Fruit fly (Drosophila melanogaster) whole organism, embryonic: ENCODE data around the gene CG7987.

Experiments
- CG10366 ChIP-seq: fragments of 200-800 bp; sonication (Bioruptor generic); IDR thresholded peaks from 2 replicates; pipeline ENCODE4 v1.3.6; 2022; ENCODE audit warnings: missing biosample characterization, missing genetic modification characterization
- CG10565 ChIP-seq: fragments of 200-800 bp; sonication (Bioruptor generic); optimal IDR thresholded peaks from 3 replicates; lab custom pipeline; 2016; ENCODE audit warnings: missing biosample characterization, mild to moderate bottlenecking, missing genetic modification characterization
- CG10979 ChIP-seq: fragments of 200-800 bp; sonication (Bioruptor generic); optimal IDR thresholded peaks from 2 replicates; lab custom pipeline; 2018; ENCODE audit warnings: missing biosample characterization, mild to moderate bottlenecking, missing genetic modification characterization, moderate library complexity
- CG11696 ChIP-seq: fragments of 200-800 bp; sonication (Bioruptor generic); IDR thresholded peaks from 2 replicates; pipeline ENCODE4 v1.3.6; 2022; ENCODE audit warnings: missing biosample characterization, missing genetic modification characterization
- CG12299 ChIP-seq: fragments of 200-800 bp; sonication (Bioruptor generic); optimal IDR thresholded peaks from 2 replicates; lab custom pipeline; 2018; ENCODE audit warnings: missing biosample characterization, mild to moderate bottlenecking, missing genetic modification characterization
- CG12744 ChIP-seq: fragments of 200-800 bp; sonication (Bioruptor generic); optimal IDR thresholded peaks from 2 replicates; lab custom pipeline; 2016; ENCODE audit warnings: missing biosample characterization, missing genetic modification characterization
- CG13424 ChIP-seq: fragments of 200-800 bp; sonication (Bioruptor generic); optimal IDR thresholded peaks from 2 replicates; lab custom pipeline; 2019; ENCODE audit warnings: missing biosample characterization, mild to moderate bottlenecking, missing genetic modification characterization, moderate library complexity
- CG13894 ChIP-seq: fragments of 200-800 bp; sonication (Bioruptor generic); optimal IDR thresholded peaks from 3 replicates; lab custom pipeline; 2018; ENCODE audit warnings: missing biosample characterization, mild to moderate bottlenecking, missing genetic modification characterization, moderate library complexity
- CG14860 ChIP-seq: fragments of 200-800 bp; sonication (Bioruptor generic); IDR thresholded peaks from 3 replicates; pipeline ENCODE4 v1.3.6; 2022; ENCODE audit warnings: missing biosample characterization, missing genetic modification characterization; ENCODE audit not compliant: partially characterized antibody
- CG1647 ChIP-seq: fragments of 200-800 bp; sonication (Bioruptor generic); optimal IDR thresholded peaks from 3 replicates; lab custom pipeline; 2016; ENCODE audit warnings: missing biosample characterization, missing genetic modification characterization
- CG17912 ChIP-seq: fragments of 200-800 bp; sonication (Bioruptor generic); optimal IDR thresholded peaks from 2 replicates; lab custom pipeline; 2018; ENCODE audit warnings: missing biosample characterization, mild to moderate bottlenecking, missing genetic modification characterization
- CG1832 ChIP-seq: fragments of 200-800 bp; sonication (Bioruptor generic); optimal IDR thresholded peaks from 2 replicates; lab custom pipeline; 2017; ENCODE audit warnings: missing biosample characterization, mild to moderate bottlenecking, missing genetic modification characterization, inconsistent platforms
- CG2712 ChIP-seq: fragments of 200-800 bp; optimal IDR thresholded peaks from 3 replicates; lab custom pipeline; 2019; ENCODE audit warnings: missing biosample characterization, mild to moderate bottlenecking, missing genetic modification characterization, moderate library complexity
- CG31388 ChIP-seq: fragments of 200-800 bp; sonication (Bioruptor generic); optimal IDR thresholded peaks from 2 replicates; lab custom pipeline; 2016; ENCODE audit warnings: missing biosample characterization, missing genetic modification characterization
- CG32772 ChIP-seq: fragments of 200-800 bp; sonication (Bioruptor generic); IDR thresholded peaks from 2 replicates; pipeline ENCODE4 v1.3.6; 2022; ENCODE audit warnings: missing biosample characterization, missing genetic modification characterization
- CG34376 ChIP-seq: fragments of 200-800 bp; sonication (Bioruptor generic); optimal IDR thresholded peaks from 2 replicates; lab custom pipeline; 2018; ENCODE audit warnings: missing biosample characterization, mild to moderate bottlenecking, missing genetic modification characterization
- CG4424 ChIP-seq: fragments of 200-800 bp; sonication (Bioruptor generic); optimal IDR thresholded peaks from 3 replicates; lab custom pipeline; 2016; ENCODE audit warnings: missing biosample characterization, missing genetic modification characterization
- CG5180 ChIP-seq: fragments of 200-800 bp; sonication (Bioruptor generic); optimal IDR thresholded peaks from 3 replicates; lab custom pipeline; 2017; ENCODE audit warnings: missing biosample characterization, missing genetic modification characterization, mild to moderate bottlenecking, moderate library complexity, missing genetic modification reagents
- CG7357 ChIP-seq: fragments of 200-800 bp; sonication (Bioruptor generic); IDR thresholded peaks from 3 replicates; pipeline ENCODE4 v1.3.6; 2022; ENCODE audit warnings: missing biosample characterization, missing genetic modification characterization
- CG7745 ChIP-seq: fragments of 200-800 bp; sonication (Bioruptor generic); optimal IDR thresholded peaks from 2 replicates; lab custom pipeline; 2018; ENCODE audit warnings: missing biosample characterization, mild to moderate bottlenecking, missing genetic modification characterization, moderate library complexity
- CG7786 ChIP-seq: fragments of 200-800 bp; sonication (Bioruptor generic); optimal IDR thresholded peaks from 2 replicates; lab custom pipeline; 2016; ENCODE audit warnings: missing biosample characterization, missing genetic modification characterization
- CG8388 ChIP-seq: fragments of 200-800 bp; sonication (Bioruptor generic); optimal IDR thresholded peaks from 2 replicates; lab custom pipeline; 2019; ENCODE audit warnings: missing biosample characterization, mild to moderate bottlenecking, missing genetic modification characterization, moderate library complexity
- CoRest ChIP-seq: fragments of 200-800 bp; sonication (Bioruptor generic); optimal IDR thresholded peaks from 3 replicates; lab custom pipeline; 2018; ENCODE audit warnings: missing biosample characterization, mild to moderate bottlenecking, missing genetic modification characterization, moderate library complexity
- Fer1 ChIP-seq: fragments of 200-800 bp; sonication (Bioruptor generic); optimal IDR thresholded peaks from 2 replicates; lab custom pipeline; 2017; ENCODE audit warnings: missing biosample characterization, mild to moderate bottlenecking, missing genetic modification characterization
- Gug ChIP-seq: fragments of 200-800 bp; sonication (Bioruptor generic); IDR thresholded peaks from 4 replicates; pipeline ENCODE4 v1.3.6; 2022; ENCODE audit warnings: missing biosample characterization, missing genetic modification characterization
- H15 ChIP-seq: fragments of 200-800 bp; sonication (Bioruptor generic); IDR thresholded peaks from 3 replicates; pipeline ENCODE4 v1.3.6; 2022; ENCODE audit warnings: missing biosample characterization, missing genetic modification characterization
- Hr78 ChIP-seq, 2 experiments: fragments of 200-800 bp in 1 of 2; fragments of >200 bp in 1 of 2; sonication (Bioruptor generic) in 1 of 2; optimal IDR thresholded peaks; 2 replicates each; lab custom pipeline; 2017 to 2019; ENCODE audit warnings: missing biosample characterization in 2 of 2, missing genetic modification characterization in 2 of 2, mild to moderate bottlenecking in 1 of 2, moderate library complexity in 1 of 2
- Lpt ChIP-seq: fragments of >200 bp; optimal IDR thresholded peaks from 2 replicates; lab custom pipeline; 2018; ENCODE audit warnings: missing biosample characterization, missing genetic modification characterization
- MBD-R2 ChIP-seq: fragments of 200-800 bp; sonication (Bioruptor generic); IDR thresholded peaks from 2 replicates; pipeline ENCODE4 v1.3.6; 2022; ENCODE audit warnings: missing biosample characterization, missing genetic modification characterization
- Mes4 ChIP-seq: fragments of 200-800 bp; sonication (Bioruptor generic); optimal IDR thresholded peaks from 2 replicates; lab custom pipeline; 2016; ENCODE audit warnings: missing biosample characterization, missing genetic modification characterization
- Poxn ChIP-seq: fragments of 200-800 bp; sonication (Bioruptor generic); IDR thresholded peaks from 2 replicates; pipeline ENCODE4 v1.3.6; 2022; ENCODE audit warnings: missing biosample characterization, missing genetic modification characterization
- Sox102F ChIP-seq: fragments of 200-800 bp; sonication (Bioruptor generic); optimal IDR thresholded peaks from 2 replicates; lab custom pipeline; 2018; ENCODE audit warnings: missing biosample characterization, mild to moderate bottlenecking, missing genetic modification characterization, moderate library complexity
- Taf1 ChIP-seq: fragments of 200-800 bp; sonication (Bioruptor generic); IDR thresholded peaks from 2 replicates; pipeline ENCODE4 v1.3.6; 2022; ENCODE audit warnings: missing biosample characterization, missing genetic modification characterization
- Xrp1 ChIP-seq: fragments of 200-800 bp; sonication (Bioruptor generic); IDR thresholded peaks from 2 replicates; pipeline ENCODE4 v1.3.6; 2022; ENCODE audit warnings: missing biosample characterization, missing genetic modification characterization
- abd-A ChIP-seq: fragments of 200-800 bp; sonication (Bioruptor generic); optimal IDR thresholded peaks from 3 replicates; lab custom pipeline; 2019; ENCODE audit warnings: missing biosample characterization, mild to moderate bottlenecking, missing genetic modification characterization, moderate library complexity
- ems ChIP-seq: fragments of 200-800 bp; sonication (Bioruptor generic); optimal IDR thresholded peaks from 3 replicates; lab custom pipeline; 2016; ENCODE audit warnings: missing biosample characterization, missing genetic modification characterization
- exex ChIP-seq: fragments of 200-800 bp; sonication (Bioruptor generic); optimal IDR thresholded peaks from 4 replicates; lab custom pipeline; 2018; ENCODE audit warnings: missing biosample characterization, mild to moderate bottlenecking, missing genetic modification characterization, moderate library complexity
- fu2 ChIP-seq: fragments of 200-800 bp; sonication (Bioruptor generic); optimal IDR thresholded peaks from 2 replicates; lab custom pipeline; 2016; ENCODE audit warnings: missing biosample characterization, missing genetic modification characterization
- gcm ChIP-seq: fragments of 200-800 bp; sonication (Bioruptor generic); optimal IDR thresholded peaks from 2 replicates; lab custom pipeline; 2019; ENCODE audit warnings: missing biosample characterization, mild to moderate bottlenecking, missing genetic modification characterization, moderate library complexity
- gsb-n ChIP-seq: fragments of 200-800 bp; sonication (Bioruptor generic); optimal IDR thresholded peaks from 3 replicates; lab custom pipeline; 2018; ENCODE audit warnings: missing biosample characterization, mild to moderate bottlenecking, missing genetic modification characterization
- gt ChIP-seq: fragments of 200-800 bp; sonication (Bioruptor generic); IDR thresholded peaks from 2 replicates; pipeline ENCODE4 v1.3.6; 2022; ENCODE audit warnings: missing biosample characterization, missing genetic modification characterization
- lab ChIP-seq: fragments of 200-800 bp; sonication (Bioruptor generic); optimal IDR thresholded peaks from 3 replicates; lab custom pipeline; 2017; ENCODE audit warnings: missing biosample characterization, missing genetic modification characterization, mild to moderate bottlenecking, moderate library complexity, missing genetic modification reagents
- lilli ChIP-seq: fragments of 200-800 bp; sonication (Bioruptor generic); optimal IDR thresholded peaks from 3 replicates; lab custom pipeline; 2016; ENCODE audit warnings: missing biosample characterization, missing genetic modification characterization
- oc ChIP-seq: fragments of 200-800 bp; sonication (Bioruptor generic); optimal IDR thresholded peaks from 2 replicates; lab custom pipeline; 2018; ENCODE audit warnings: missing biosample characterization, mild to moderate bottlenecking, missing genetic modification characterization, moderate library complexity
- row ChIP-seq: fragments of 200-800 bp; sonication (Bioruptor generic); IDR thresholded peaks from 3 replicates; pipeline ENCODE4 v1.3.6; 2022; ENCODE audit warnings: missing biosample characterization, missing genetic modification characterization
- sima ChIP-seq: fragments of 200-800 bp; sonication (Bioruptor generic); optimal IDR thresholded peaks from 2 replicates; lab custom pipeline; 2016; ENCODE audit warnings: missing biosample characterization, missing genetic modification characterization
- ssp ChIP-seq: fragments of 200-800 bp; sonication (Bioruptor generic); IDR thresholded peaks from 2 replicates; pipeline ENCODE4 v1.3.6; 2022; ENCODE audit warnings: missing biosample characterization, missing genetic modification characterization
- tap ChIP-seq: fragments of 200-800 bp; optimal IDR thresholded peaks from 3 replicates; lab custom pipeline; 2019; ENCODE audit warnings: missing biosample characterization, mild to moderate bottlenecking, missing genetic modification characterization, moderate library complexity
- tgo ChIP-seq: fragments of 200-800 bp; sonication (Bioruptor generic); IDR thresholded peaks from 3 replicates; pipeline ENCODE4 v1.3.6; 2022; ENCODE audit warnings: missing biosample characterization, missing genetic modification characterization
- twi ChIP-seq: fragments of 200-800 bp; optimal IDR thresholded peaks from 2 replicates; lab custom pipeline; 2019; ENCODE audit warnings: missing biosample characterization, mild to moderate bottlenecking, missing genetic modification characterization, moderate library complexity

Gene CG7987

DNA sequence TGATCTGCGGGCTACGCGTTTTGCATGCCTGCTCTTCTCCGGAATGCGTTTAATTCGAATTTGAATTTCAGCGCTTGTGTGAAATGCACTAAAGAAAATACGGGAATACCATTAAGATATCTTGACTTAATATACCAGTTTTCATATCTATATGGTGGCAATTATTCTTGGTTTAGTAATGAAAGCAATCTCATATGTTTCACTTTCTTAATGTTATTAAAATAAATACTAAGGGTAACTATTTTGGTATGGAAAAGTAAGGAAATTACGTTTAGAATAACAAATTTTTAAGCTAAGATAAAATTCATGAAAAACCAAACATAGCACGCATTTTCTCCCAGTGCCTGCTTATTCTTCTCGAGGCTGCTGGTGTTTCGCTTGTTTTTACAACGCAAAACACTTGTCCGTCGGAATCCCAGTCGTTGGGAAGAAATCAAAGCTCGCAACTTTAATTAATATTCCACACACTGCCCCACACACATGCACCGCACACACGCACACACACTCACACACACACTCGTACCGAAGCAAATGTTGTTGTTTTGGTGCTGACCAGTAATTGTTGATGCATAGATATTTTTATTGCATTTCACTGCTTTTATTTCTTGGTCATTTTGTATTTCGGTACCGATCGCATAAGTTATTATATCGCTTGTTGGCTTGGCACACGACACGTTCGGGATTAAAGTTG is 2.3 kb upstream of the CG7987 start (continued):
- TF ChIP-seq CG5180 (GFP tag; lab: Kevin White, UChicago) (no peak), CG32772 (GFP tag; lab: Robert Waterston, UW) (0 out of 2 replicates have a peak, but pooled peaks have one; percentile 27), CG34376 (no peak), MBD-R2 (no peak), Xrp1 (GFP tag; lab: Robert Waterston, UW) (no peak), CG4424 (no peak), tap (tag; lab: Kevin White, UChicago) (no peak), CG2712 (tag; lab: Kevin White, UChicago) (peak; percentile 41), CG10979 (tag; lab: Kevin White, UChicago) (peak; percentile 14), H15 (0 out of 3 replicates have a peak, but pooled peaks have one; percentile 9), CG13894 (tag; lab: Kevin White, UChicago) (no peak), Fer1 (GFP tag; lab: Kevin White, UChicago) (no peak), Poxn (no peak), CG7357 (GFP tag; lab: Robert Waterston, UW) (no peak), CG13424 (peak; percentile 35), tgo (GFP tag; lab: Robert Waterston, UW) (0 out of 3 replicates have a peak, but pooled peaks have one; percentile 17), CG10366 (no peak), CG31388 (GFP tag; lab: Kevin White, UChicago) (no peak), exex (no peak), CG1647 (GFP tag; lab: Kevin White, UChicago) (no peak), lab (GFP tag; lab: Kevin White, UChicago) (peak; percentile 5), Sox102F (GFP tag; lab: Kevin White, UChicago) (peak; percentile 57), row (peak; percentile 28; the same call in 2 of the 3 replicates), CG7786 (GFP tag; lab: Kevin White, UChicago) (no peak), gt (GFP tag; lab: Robert Waterston, UW) (no peak), twi (tag; lab: Kevin White, UChicago) (no peak), gsb-n (tag; lab: Kevin White, UChicago) (no peak), CG8388 (GFP tag; lab: Kevin White, UChicago) (peak; percentile 10), CG12744 (GFP tag; lab: Kevin White, UChicago) (no peak), CG10565 (GFP tag; lab: Kevin White, UChicago) (no peak), Gug (GFP tag; lab: Robert Waterston, UW) (no peak), oc (no peak), Lpt (GFP tag; lab: Kevin White, UChicago) (no peak), ssp (GFP tag; lab: Robert Waterston, UW) (no peak), fu2 (no peak), lilli (GFP tag; lab: Kevin White, UChicago) (no peak), Hr78 (GFP tag; optimal IDR thresholded peaks at IDR 0.05; lab: Kevin White, UChicago) (no peak), CG7745 (tag; lab: Kevin White, UChicago) (no peak), abd-A (tag; lab: Kevin White, UChicago) (no peak), Taf1 (GFP tag; lab: Robert Waterston, UW) (no peak), CG14860 (no peak), gcm (peak; percentile 18), CG12299 (no peak), ems (GFP tag; lab: Kevin White, UChicago) (no peak), CG1832 (no peak), CoRest (tag; lab: Kevin White, UChicago) (peak; percentile 41), Mes4 (GFP tag; lab: Kevin White, UChicago) (no peak), sima (no peak), CG11696 (no peak), CG17912 (no peak)
